Fruit fly (Drosophila melanogaster) whole organism, embryonic: ENCODE data around the gene CG7953.
A peak's percentile ranks its signal among the peaks of the same experiment; 100 is the strongest.

ENCODE experiments used
- CG10366 ChIP-seq: fragments of 200-800 bp; sonication (Bioruptor generic); IDR thresholded peaks from 2 replicates; pipeline ENCODE4 v1.3.6; 2022; ENCODE audit warnings: missing biosample characterization, missing genetic modification characterization
- CG17361 ChIP-seq: fragments of 200-800 bp; sonication (Bioruptor generic); IDR thresholded peaks from 3 replicates; pipeline ENCODE4 v1.3.6; 2022; ENCODE audit warnings: missing biosample characterization, missing genetic modification characterization
- CG17385 ChIP-seq: fragments of 200-800 bp; sonication (Bioruptor generic); optimal IDR thresholded peaks from 3 replicates; lab custom pipeline; 2018; ENCODE audit warnings: missing biosample characterization, mild to moderate bottlenecking, missing genetic modification characterization
- CG17612 ChIP-seq: fragments of 200-800 bp; sonication (Bioruptor generic); IDR thresholded peaks from 2 replicates; pipeline ENCODE4 v1.3.6; 2022; ENCODE audit warnings: missing biosample characterization, missing genetic modification characterization
- CG1832 ChIP-seq: fragments of 200-800 bp; sonication (Bioruptor generic); optimal IDR thresholded peaks from 2 replicates; lab custom pipeline; 2017; ENCODE audit warnings: missing biosample characterization, mild to moderate bottlenecking, missing genetic modification characterization, inconsistent platforms
- CG31365 ChIP-seq: fragments of 200-800 bp; sonication (Bioruptor generic); optimal IDR thresholded peaks from 2 replicates; lab custom pipeline; 2018; ENCODE audit warnings: missing biosample characterization, mild to moderate bottlenecking, missing genetic modification characterization
- CG31388 ChIP-seq: fragments of 200-800 bp; sonication (Bioruptor generic); optimal IDR thresholded peaks from 2 replicates; lab custom pipeline; 2016; ENCODE audit warnings: missing biosample characterization, missing genetic modification characterization
- CG6683 ChIP-seq: fragments of 200-800 bp; sonication (Bioruptor generic); optimal IDR thresholded peaks from 2 replicates; lab custom pipeline; 2017; ENCODE audit warnings: missing biosample characterization, mild to moderate bottlenecking, missing genetic modification characterization, missing genetic modification reagents
- CG7357 ChIP-seq: fragments of 200-800 bp; sonication (Bioruptor generic); IDR thresholded peaks from 3 replicates; pipeline ENCODE4 v1.3.6; 2022; ENCODE audit warnings: missing biosample characterization, missing genetic modification characterization
- CG7963 ChIP-seq: fragments of 200-800 bp; sonication (Bioruptor generic); IDR thresholded peaks from 3 replicates; pipeline ENCODE4 v1.3.6; 2022; ENCODE audit warnings: missing biosample characterization, missing genetic modification characterization; ENCODE audit not compliant: partially characterized antibody
- CG9817 ChIP-seq: fragments of 200-800 bp; sonication (Bioruptor generic); optimal IDR thresholded peaks from 2 replicates; lab custom pipeline; 2018; ENCODE audit warnings: missing biosample characterization, mild to moderate bottlenecking, missing genetic modification characterization, moderate library complexity
- CG9876 ChIP-seq: fragments of 200-800 bp; sonication (Bioruptor generic); optimal IDR thresholded peaks from 2 replicates; lab custom pipeline; 2016; ENCODE audit warnings: missing biosample characterization, missing genetic modification characterization
- CG9932 ChIP-seq: fragments of 200-800 bp; sonication (Bioruptor generic); IDR thresholded peaks from 2 replicates; pipeline ENCODE4 v1.3.6; 2022; ENCODE audit warnings: missing biosample characterization, missing genetic modification characterization
- CTCF ChIP-seq: fragments of 200-800 bp; sonication (Bioruptor generic); optimal IDR thresholded peaks from 2 replicates; lab custom pipeline; 2017; ENCODE audit warnings: missing biosample characterization, mild to moderate bottlenecking, missing genetic modification characterization, moderate library complexity
- Deaf1 ChIP-seq: fragments of 200-800 bp; optimal IDR thresholded peaks from 3 replicates; lab custom pipeline; 2019; ENCODE audit warnings: missing biosample characterization, mild to moderate bottlenecking, missing genetic modification characterization, moderate library complexity
- Drgx ChIP-seq: fragments of 200-800 bp; sonication (Bioruptor generic); IDR thresholded peaks from 2 replicates; pipeline ENCODE4 v1.3.6; 2022; ENCODE audit warnings: missing biosample characterization, missing genetic modification characterization
- Gug ChIP-seq: fragments of 200-800 bp; sonication (Bioruptor generic); IDR thresholded peaks from 4 replicates; pipeline ENCODE4 v1.3.6; 2022; ENCODE audit warnings: missing biosample characterization, missing genetic modification characterization
- HLH54F ChIP-seq: fragments of 200-800 bp; sonication (Bioruptor generic); optimal IDR thresholded peaks from 3 replicates; lab custom pipeline; 2016; ENCODE audit warnings: missing biosample characterization, missing genetic modification characterization
- HmgD ChIP-seq: fragments of 200-800 bp; sonication (Bioruptor generic); optimal IDR thresholded peaks from 3 replicates; lab custom pipeline; 2016; ENCODE audit warnings: missing biosample characterization, missing genetic modification characterization
- Kr ChIP-seq: fragments of 200-800 bp; sonication (Bioruptor generic); optimal IDR thresholded peaks from 2 replicates; lab custom pipeline; 2017; ENCODE audit warnings: missing biosample characterization, mild to moderate bottlenecking, missing genetic modification characterization
- MBD-R2 ChIP-seq: fragments of 200-800 bp; sonication (Bioruptor generic); IDR thresholded peaks from 2 replicates; pipeline ENCODE4 v1.3.6; 2022; ENCODE audit warnings: missing biosample characterization, missing genetic modification characterization
- Max ChIP-seq: fragments of 200-800 bp; sonication (Bioruptor generic); optimal IDR thresholded peaks from 2 replicates; lab custom pipeline; 2016; ENCODE audit warnings: missing biosample characterization, mild to moderate bottlenecking, missing genetic modification characterization
- NC2α ChIP-seq: fragments of 200-800 bp; sonication (Bioruptor generic); optimal IDR thresholded peaks from 2 replicates; lab custom pipeline; 2016; ENCODE audit warnings: missing biosample characterization, missing genetic modification characterization
- NC2β ChIP-seq: fragments of 200-800 bp; sonication (Bioruptor generic); optimal IDR thresholded peaks from 2 replicates; lab custom pipeline; 2016; ENCODE audit warnings: missing biosample characterization, missing genetic modification characterization
- Oaz ChIP-seq: fragments of 200-800 bp; sonication (Bioruptor generic); IDR thresholded peaks from 2 replicates; pipeline ENCODE4 v1.3.6; 2022; ENCODE audit warnings: missing biosample characterization, missing genetic modification characterization
- Six4 ChIP-seq: fragments of 200-800 bp; sonication (Bioruptor generic); optimal IDR thresholded peaks from 2 replicates; lab custom pipeline; 2016; ENCODE audit warnings: missing biosample characterization, missing genetic modification characterization
- Sox100B ChIP-seq: fragments of 200-800 bp; sonication (Bioruptor generic); optimal IDR thresholded peaks from 3 replicates; lab custom pipeline; 2018; ENCODE audit warnings: missing biosample characterization, mild to moderate bottlenecking, missing genetic modification characterization
- Sry-β ChIP-seq: fragments of 200-800 bp; sonication (Bioruptor generic); optimal IDR thresholded peaks from 2 replicates; lab custom pipeline; 2018; ENCODE audit warnings: missing biosample characterization, mild to moderate bottlenecking, missing genetic modification characterization, moderate library complexity
- Taf1 ChIP-seq: fragments of 200-800 bp; sonication (Bioruptor generic); IDR thresholded peaks from 2 replicates; pipeline ENCODE4 v1.3.6; 2022; ENCODE audit warnings: missing biosample characterization, missing genetic modification characterization
- ap ChIP-seq: fragments of 200-800 bp; sonication (Bioruptor generic); IDR thresholded peaks from 2 replicates; pipeline ENCODE4 v1.3.6; 2022; ENCODE audit warnings: missing biosample characterization, missing genetic modification characterization
- chm ChIP-seq: fragments of 200-800 bp; sonication (Bioruptor generic); IDR thresholded peaks from 2 replicates; pipeline ENCODE4 v1.3.6; 2022; ENCODE audit warnings: missing biosample characterization, missing genetic modification characterization
- chn ChIP-seq: fragments of 200-800 bp; sonication (Bioruptor generic); optimal IDR thresholded peaks from 2 replicates; lab custom pipeline; 2016; ENCODE audit warnings: missing biosample characterization, missing genetic modification characterization
- cwo ChIP-seq: fragments of 200-800 bp; sonication (Bioruptor generic); optimal IDR thresholded peaks from 3 replicates; lab custom pipeline; 2017; ENCODE audit warnings: missing biosample characterization, missing genetic modification characterization, mild to moderate bottlenecking, moderate library complexity, missing genetic modification reagents
- exex ChIP-seq: fragments of 200-800 bp; sonication (Bioruptor generic); optimal IDR thresholded peaks from 4 replicates; lab custom pipeline; 2018; ENCODE audit warnings: missing biosample characterization, mild to moderate bottlenecking, missing genetic modification characterization, moderate library complexity
- fru ChIP-seq: fragments of >200 bp; optimal IDR thresholded peaks from 2 replicates; lab custom pipeline; 2017
- ftz-f1 ChIP-seq: fragments of 200-800 bp; sonication (Bioruptor generic); optimal IDR thresholded peaks from 2 replicates; lab custom pipeline; 2016; ENCODE audit warnings: missing biosample characterization, missing genetic modification characterization
- gro ChIP-seq: fragments of 200-800 bp; sonication (Bioruptor generic); optimal IDR thresholded peaks from 2 replicates; lab custom pipeline; 2016; ENCODE audit warnings: missing biosample characterization, missing genetic modification characterization
- insv ChIP-seq, 2 experiments: fragments of 200-800 bp; sonication (Bioruptor generic); optimal IDR thresholded peaks; 3 replicates each; lab custom pipeline; 2016 to 2018; ENCODE audit warnings: missing biosample characterization in 2 of 2, missing genetic modification characterization in 2 of 2
- jumu ChIP-seq: fragments of 200-800 bp; sonication (Bioruptor generic); optimal IDR thresholded peaks from 3 replicates; lab custom pipeline; 2016; ENCODE audit warnings: missing biosample characterization, missing genetic modification characterization
- kay ChIP-seq: fragments of 200-800 bp; sonication (Bioruptor generic); optimal IDR thresholded peaks from 2 replicates; lab custom pipeline; 2016; ENCODE audit warnings: missing biosample characterization, missing genetic modification characterization
- ken ChIP-seq: fragments of 200-800 bp; sonication (Bioruptor generic); IDR thresholded peaks from 3 replicates; pipeline ENCODE4 v1.3.6; 2022; ENCODE audit warnings: missing biosample characterization, missing genetic modification characterization
- luna ChIP-seq: fragments of 200-800 bp; sonication (Bioruptor generic); optimal IDR thresholded peaks from 2 replicates; lab custom pipeline; 2016; ENCODE audit warnings: missing biosample characterization, missing genetic modification characterization
- pan ChIP-seq, 4 experiments: fragments of >200 bp in 3 of 4; fragments of 200-800 bp in 1 of 4; sonication (Bioruptor generic) in 1 of 4; optimal IDR thresholded peaks in 3 of 4; IDR thresholded peaks in 1 of 4; 2 replicates each; pipeline versions ENCODE4 v1.3.6 to Lab custom; 2017 to 2022; ENCODE audit warnings: missing biosample characterization in 2 of 4, missing genetic modification characterization in 2 of 4, mixed read lengths in 1 of 4
- pnt ChIP-seq: fragments of 200-800 bp; sonication (Bioruptor generic); optimal IDR thresholded peaks from 3 replicates; lab custom pipeline; 2016; ENCODE audit warnings: missing biosample characterization, missing genetic modification characterization
- sisA ChIP-seq: fragments of 200-800 bp; sonication (Bioruptor generic); IDR thresholded peaks from 2 replicates; pipeline ENCODE4 v1.3.6; 2022; ENCODE audit warnings: missing biosample characterization, missing genetic modification characterization
- tll ChIP-seq, 2 experiments: fragments of 200-800 bp in 1 of 2; fragments of >200 bp in 1 of 2; sonication (Bioruptor generic) in 1 of 2; optimal IDR thresholded peaks; 2 replicates each; lab custom pipeline; 2017 to 2019; ENCODE audit warnings: missing biosample characterization in 2 of 2, missing genetic modification characterization in 2 of 2, mild to moderate bottlenecking in 1 of 2, moderate library complexity in 1 of 2
- unpg ChIP-seq: fragments of 200-800 bp; sonication (Bioruptor generic); optimal IDR thresholded peaks from 3 replicates; lab custom pipeline; 2018; ENCODE audit warnings: missing biosample characterization, mild to moderate bottlenecking, missing genetic modification characterization, moderate library complexity
- vvl ChIP-seq: fragments of 200-800 bp; sonication (Bioruptor generic); IDR thresholded peaks from 2 replicates; pipeline ENCODE4 v1.3.6; 2022; ENCODE audit warnings: missing biosample characterization, missing genetic modification characterization
- zen2 ChIP-seq: fragments of 200-800 bp; sonication (Bioruptor generic); IDR thresholded peaks from 3 replicates; pipeline ENCODE4 v1.3.6; 2022; ENCODE audit warnings: missing biosample characterization, missing genetic modification characterization; ENCODE audit not compliant: partially characterized antibody

CG7953 gene

dm6 chr2L:13835002-13835910 is 12.5 kb upstream of the CG7953 start, which contains the start of the genes mRpS23 and CenG1A (continued):
- TF ChIP-seq kay (peak; percentile 99), CG10366 (peak; percentile 100), NC2α (peak; percentile 99), Drgx (peak; percentile 100), CG17361 (GFP tag; lab: Robert Waterston, UW) (peak; percentile 99), HLH54F (GFP tag; lab: Kevin White, UChicago) (peak; percentile 100), ftz-f1 (GFP tag; lab: Kevin White, UChicago) (peak; percentile 94), jumu (GFP tag; lab: Kevin White, UChicago) (peak; percentile 100), vvl (peak; percentile 100), Taf1 (GFP tag; lab: Robert Waterston, UW) (peak; percentile 100), Gug (peak; percentile 100), exex (tag; lab: Kevin White, UChicago) (peak; percentile 98), ken (GFP tag; lab: Robert Waterston, UW) (peak; percentile 100), tll (GFP tag; optimal IDR thresholded peaks at IDR 0.05; lab: Kevin White, UChicago) (peak; percentile 53 to 80), chm (GFP tag; lab: Robert Waterston, UW) (peak; percentile 100), Kr (peak; percentile 94), CTCF (GFP tag; lab: Kevin White, UChicago) (peak; percentile 82), CG9932 (GFP tag; lab: Robert Waterston, UW) (peak; percentile 100), chn (peak; percentile 100), Deaf1 (peak; percentile 91), Sox100B (GFP tag; lab: Kevin White, UChicago) (peak; percentile 99), Sry-β (GFP tag; lab: Kevin White, UChicago) (peak; percentile 83), luna (peak; percentile 99), CG7963 (peak; percentile 74; the same call in 2 of the 3 replicates), pnt (GFP tag; lab: Kevin White, UChicago) (peak; percentile 100), zen2 (GFP tag; lab: Robert Waterston, UW) (no peak; the same call in 2 of the 3 replicates), sisA (GFP tag; lab: Robert Waterston, UW) (peak; percentile 100), cwo (GFP tag; lab: Kevin White, UChicago) (peak; percentile 99), CG31388 (GFP tag; lab: Kevin White, UChicago) (peak; percentile 99), CG17612 (GFP tag; lab: Robert Waterston, UW) (peak; percentile 99), CG7357 (GFP tag; lab: Robert Waterston, UW) (peak; percentile 99), CG6683 (GFP tag; lab: Kevin White, UChicago) (peak; percentile 98), gro (peak; percentile 100), CG9876 (GFP tag; lab: Kevin White, UChicago) (peak; percentile 99), HmgD (GFP tag; lab: Kevin White, UChicago) (peak; percentile 99), Six4 (peak; percentile 100), Max (GFP tag; lab: Kevin White, UChicago) (peak; percentile 100), MBD-R2 (GFP tag; lab: Robert Waterston, UW) (peak; percentile 100), CG1832 (no peak), pan (optimal IDR thresholded peaks at IDR 0.05; lab: Kevin White, UChicago) (no peak), pan (GFP tag; optimal IDR thresholded peaks at IDR 0.05 in 1 of 2, IDR thresholded peaks at IDR 0.05 in 1 of 2) (peak in 1 of 2 experiments; percentile 100), CG17385 (GFP tag; lab: Kevin White, UChicago) (peak; percentile 100), CG31365 (tag; lab: Kevin White, UChicago) (peak; percentile 97), unpg (GFP tag; lab: Kevin White, UChicago) (peak; percentile 100), NC2β (GFP tag; lab: Kevin White, UChicago) (peak; percentile 100), ap (GFP tag; lab: Robert Waterston, UW) (peak; percentile 100), fru (lab: Kevin White, UChicago) (no peak), Oaz (GFP tag; lab: Robert Waterston, UW) (peak; percentile 100), insv (GFP tag; optimal IDR thresholded peaks at IDR 0.05; lab: Kevin White, UChicago) (peak; percentile 73 to 89), CG9817 (tag; lab: Kevin White, UChicago) (peak; percentile 100)
